Worm (Caenorhabditis elegans): ENCODE data around the gene F34D10.4.

- TF ChIP-seq ceh-6 (GFP tag; optimal IDR thresholded peaks at IDR 0.05) (no peak), ceh-9 (tag; optimal IDR thresholded peaks at IDR 0.05) (no peak), tbx-2 (tag; optimal IDR thresholded peaks at IDR 0.05) (no peak)
These were observed 10.0 kb upstream of the F34D10.4 start, which contains the start of gene gldi-5 for ce11 chrIII:3726443-3726842.

Data from whole organism, late embryonic.